Worm (Caenorhabditis elegans) whole organism, L1 larva: ENCODE measurements around the gene T13C2.2.

Experiments
- C04F5.9 ChIP-seq: sonication (generic microtip); optimal IDR thresholded peaks from 2 replicates; lab custom pipeline; 2016; ENCODE audit warnings: missing genetic modification characterization, missing compliant biosample characterization
- C34B4.2 ChIP-seq: sonication (generic microtip); optimal IDR thresholded peaks from 2 replicates; lab custom pipeline; 2017; ENCODE audit warnings: mild to moderate bottlenecking, missing genetic modification characterization, missing compliant biosample characterization
- F16B12.6 ChIP-seq: fragments of 150-350 bp; optimal IDR thresholded peaks from 2 replicates; lab custom pipeline; 2014; ENCODE audit warnings: missing biosample characterization, missing genetic modification characterization
- alr-1 ChIP-seq: fragments of 200-800 bp; sonication (Bioruptor generic); optimal IDR thresholded peaks from 2 replicates; lab custom pipeline; 2018; ENCODE audit warnings: borderline replicate concordance, mild to moderate bottlenecking, missing genetic modification characterization, missing compliant biosample characterization
- blmp-1 ChIP-seq: fragments of 150-350 bp; optimal IDR thresholded peaks from 2 replicates; lab custom pipeline; 2014; ENCODE audit warnings: missing biosample characterization, missing genetic modification characterization
- ceh-82 ChIP-seq, 3 experiments: fragments of 150-350 bp in 1 of 3; sonication (generic microtip) in 2 of 3; optimal IDR thresholded peaks; 2 replicates each; lab custom pipeline; 2014 to 2017; ENCODE audit warnings: missing biosample characterization in 3 of 3, missing genetic modification characterization in 3 of 3
- ces-1 ChIP-seq: fragments of 150-350 bp; optimal IDR thresholded peaks from 2 replicates; lab custom pipeline; 2014; ENCODE audit warnings: missing biosample characterization, missing genetic modification reagents, missing genetic modification characterization
- dsc-1 ChIP-seq: sonication (generic microtip); optimal IDR thresholded peaks from 2 replicates; lab custom pipeline; 2016; ENCODE audit warnings: mild to moderate bottlenecking, missing genetic modification characterization, missing compliant biosample characterization
- egl-13 ChIP-seq: sonication (generic microtip); optimal IDR thresholded peaks from 2 replicates; lab custom pipeline; 2016; ENCODE audit warnings: missing genotype, missing genetic modification reagents, missing genetic modification characterization, missing compliant biosample characterization
- egl-27 ChIP-seq, 2 experiments: fragments of 150-350 bp in 1 of 2; sonication (generic microtip); optimal IDR thresholded peaks; 3 replicates each; lab custom pipeline; 2017 to 2018; ENCODE audit warnings: missing biosample characterization in 2 of 2, missing genetic modification characterization in 2 of 2, missing genetic modification reagents in 2 of 2
- elt-3 ChIP-seq, 6 experiments: fragments of 150-350 bp in 1 of 6; sonication (generic microtip); optimal IDR thresholded peaks; 2 replicates each; lab custom pipeline; 2017 to 2018; ENCODE audit warnings: missing biosample characterization in 6 of 6, missing genetic modification characterization in 6 of 6, inconsistent platforms in 1 of 6
- ets-5 ChIP-seq: fragments of 200-800 bp; sonication (Bioruptor generic); IDR thresholded peaks from 2 replicates; pipeline ENCODE4 v1.3.6; 2022; ENCODE audit warnings: missing genetic modification characterization, missing compliant biosample characterization
- fkh-4 ChIP-seq: sonication (generic microtip); optimal IDR thresholded peaks from 2 replicates; lab custom pipeline; 2016; ENCODE audit warnings: missing compliant biosample characterization, missing genetic modification characterization, borderline replicate concordance
- fkh-8 ChIP-seq: sonication (generic microtip); optimal IDR thresholded peaks from 2 replicates; lab custom pipeline; 2016; ENCODE audit warnings: mild to moderate bottlenecking, missing genetic modification characterization, missing compliant biosample characterization
- grh-1 ChIP-seq: fragments of 200-800 bp; sonication (Bioruptor generic); IDR thresholded peaks from 2 replicates; pipeline ENCODE4 v1.3.6; 2022; ENCODE audit warnings: missing genetic modification reagents, missing genetic modification characterization, missing compliant biosample characterization
- irx-1 ChIP-seq: sonication (generic microtip); optimal IDR thresholded peaks from 2 replicates; lab custom pipeline; 2016; ENCODE audit warnings: missing genetic modification characterization, missing compliant biosample characterization
- jun-1 ChIP-seq: fragments of 150-350 bp; optimal IDR thresholded peaks from 2 replicates; lab custom pipeline; 2014; ENCODE audit warnings: missing biosample characterization, missing genetic modification reagents, missing genetic modification characterization
- lin-13 ChIP-seq: fragments of 150-350 bp; optimal IDR thresholded peaks from 2 replicates; lab custom pipeline; 2014; ENCODE audit warnings: missing biosample characterization, missing genetic modification reagents, missing genetic modification characterization
- lin-14 ChIP-seq: fragments of 200-800 bp; sonication (Bioruptor generic); optimal IDR thresholded peaks from 2 replicates; lab custom pipeline; 2018; ENCODE audit warnings: mild to moderate bottlenecking, missing genetic modification characterization, moderate library complexity, missing compliant biosample characterization
- lin-35 ChIP-seq, 2 experiments: fragments of 150-350 bp; optimal IDR thresholded peaks; 2 replicates each; lab custom pipeline; 2014; ENCODE audit warnings: missing biosample characterization in 2 of 2, missing genetic modification characterization in 2 of 2, missing genetic modification reagents in 2 of 2
- lir-3 ChIP-seq: sonication (generic microtip); optimal IDR thresholded peaks from 2 replicates; lab custom pipeline; 2016; ENCODE audit warnings: mild to moderate bottlenecking, missing genetic modification characterization, moderate library complexity, missing compliant biosample characterization; ENCODE audit not compliant: poor library complexity
- lsy-2 ChIP-seq, 2 experiments: fragments of 150-350 bp; optimal IDR thresholded peaks; 2 replicates each; lab custom pipeline; 2014; ENCODE audit warnings: missing biosample characterization in 2 of 2, missing genetic modification characterization in 2 of 2
- mab-9 ChIP-seq: fragments of 200-800 bp; sonication (Bioruptor generic); IDR thresholded peaks from 2 replicates; pipeline ENCODE4 v1.3.6; 2022; ENCODE audit warnings: missing genetic modification reagents, missing genetic modification characterization, missing compliant biosample characterization
- mep-1 ChIP-seq: fragments of 150-350 bp; optimal IDR thresholded peaks from 2 replicates; lab custom pipeline; 2014; ENCODE audit warnings: missing biosample characterization, missing genetic modification characterization
- nhr-11 ChIP-seq: fragments of 150-350 bp; optimal IDR thresholded peaks from 2 replicates; lab custom pipeline; 2014; ENCODE audit warnings: missing biosample characterization, missing genetic modification characterization
- nhr-12 ChIP-seq: sonication (generic microtip); optimal IDR thresholded peaks from 2 replicates; lab custom pipeline; 2017; ENCODE audit warnings: missing biosample characterization, missing genetic modification characterization
- nhr-20 ChIP-seq: sonication (generic microtip); optimal IDR thresholded peaks from 2 replicates; lab custom pipeline; 2016; ENCODE audit warnings: mild to moderate bottlenecking, missing genetic modification characterization, missing compliant biosample characterization
- nhr-237 ChIP-seq: fragments of 150-350 bp; optimal IDR thresholded peaks from 2 replicates; lab custom pipeline; 2014; ENCODE audit warnings: missing biosample characterization, missing genetic modification characterization
- nhr-28 ChIP-seq: fragments of 150-350 bp; optimal IDR thresholded peaks from 2 replicates; lab custom pipeline; 2014; ENCODE audit warnings: missing biosample characterization, missing genetic modification characterization
- nhr-47 ChIP-seq: sonication (generic microtip); optimal IDR thresholded peaks from 2 replicates; lab custom pipeline; 2016; ENCODE audit warnings: mild to moderate bottlenecking, missing genetic modification characterization, moderate library complexity, missing compliant biosample characterization
- nhr-71 ChIP-seq: sonication (generic microtip); optimal IDR thresholded peaks from 2 replicates; lab custom pipeline; 2016; ENCODE audit warnings: mild to moderate bottlenecking, missing genetic modification characterization, moderate library complexity, missing compliant biosample characterization
- nhr-76 ChIP-seq: sonication (generic microtip); optimal IDR thresholded peaks from 2 replicates; lab custom pipeline; 2017; ENCODE audit warnings: missing biosample characterization, missing genetic modification characterization
- nhr-77 ChIP-seq: fragments of 150-350 bp; optimal IDR thresholded peaks from 2 replicates; lab custom pipeline; 2014; ENCODE audit warnings: missing biosample characterization, missing genetic modification characterization
- nhr-85 ChIP-seq: sonication (generic microtip); peaks from one replicate; lab custom pipeline; 2016; ENCODE audit warnings: missing genetic modification characterization, inconsistent platforms, missing compliant biosample characterization
- nhr-90 ChIP-seq: sonication (generic microtip); optimal IDR thresholded peaks from 2 replicates; lab custom pipeline; 2016; ENCODE audit warnings: mild to moderate bottlenecking, missing genetic modification characterization, missing compliant biosample characterization; ENCODE audit not compliant: poor library complexity
- pag-3 ChIP-seq: sonication (generic microtip); optimal IDR thresholded peaks from 2 replicates; lab custom pipeline; 2017; ENCODE audit warnings: missing genetic modification characterization, mild to moderate bottlenecking, missing compliant biosample characterization, antibody characterized with exemption, borderline replicate concordance; ENCODE audit not compliant: insufficient read depth
- pax-3 ChIP-seq: fragments of 200-800 bp; sonication (Bioruptor generic); optimal IDR thresholded peaks from 2 replicates; lab custom pipeline; 2018; ENCODE audit warnings: mild to moderate bottlenecking, missing genetic modification characterization, moderate library complexity, missing compliant biosample characterization
- pqm-1 ChIP-seq: sonication (generic microtip); optimal IDR thresholded peaks from 3 replicates; lab custom pipeline; 2017; ENCODE audit warnings: missing biosample characterization, missing genetic modification characterization
- rnt-1 ChIP-seq: sonication (generic microtip); optimal IDR thresholded peaks from 2 replicates; lab custom pipeline; 2016; ENCODE audit warnings: mild to moderate bottlenecking, missing genetic modification characterization, moderate library complexity, missing compliant biosample characterization
- skn-1 ChIP-seq: fragments of 150-350 bp; optimal IDR thresholded peaks from 2 replicates; lab custom pipeline; 2014; ENCODE audit warnings: missing biosample characterization, missing genetic modification characterization
- snpc-4 ChIP-seq: fragments of 150-350 bp; optimal IDR thresholded peaks from 2 replicates; lab custom pipeline; 2014; ENCODE audit warnings: missing biosample characterization, missing genetic modification characterization
- snu-23 ChIP-seq: sonication (generic microtip); optimal IDR thresholded peaks from 2 replicates; lab custom pipeline; 2016; ENCODE audit warnings: missing genetic modification characterization, missing compliant biosample characterization
- tbx-2 ChIP-seq: sonication (generic microtip); optimal IDR thresholded peaks from 2 replicates; lab custom pipeline; 2016; ENCODE audit warnings: missing genetic modification characterization, missing compliant biosample characterization
- tlp-1 ChIP-seq: fragments of 150-350 bp; optimal IDR thresholded peaks from 2 replicates; lab custom pipeline; 2014; ENCODE audit warnings: missing biosample characterization, missing genetic modification characterization
- unc-130 ChIP-seq: fragments of 150-350 bp; optimal IDR thresholded peaks from 2 replicates; lab custom pipeline; 2017; ENCODE audit warnings: missing biosample characterization, missing genetic modification characterization, inconsistent platforms
- unc-30 ChIP-seq: sonication (generic microtip); optimal IDR thresholded peaks from 2 replicates; lab custom pipeline; 2017; ENCODE audit warnings: missing biosample characterization, missing genetic modification characterization
- unc-62 ChIP-seq: fragments of 150-350 bp; optimal IDR thresholded peaks from 2 replicates; lab custom pipeline; 2014; ENCODE audit warnings: missing biosample characterization, missing genetic modification reagents, missing genetic modification characterization
- unc-98 ChIP-seq: fragments of 200-800 bp; sonication (Bioruptor generic); IDR thresholded peaks from 2 replicates; pipeline ENCODE4 v1.3.6; 2022; ENCODE audit warnings: missing genetic modification characterization, missing compliant biosample characterization
- zag-1 ChIP-seq: fragments of 150-350 bp; optimal IDR thresholded peaks from 2 replicates; lab custom pipeline; 2014; ENCODE audit warnings: missing biosample characterization, missing genetic modification characterization
- ztf-4 ChIP-seq: fragments of 150-350 bp; optimal IDR thresholded peaks from 2 replicates; lab custom pipeline; 2014; ENCODE audit warnings: missing biosample characterization, missing genetic modification characterization

The T13C2.2 gene

ce11 chrII:6824524-6824923 lies 32.5 kb downstream of the T13C2.2 start (continued):
- TF ChIP-seq mab-9 (GFP tag; lab: Robert Waterston, UW): no peak
- TF ChIP-seq pag-3 (tag; lab: Kevin White, UChicago): no peak
- TF ChIP-seq ceh-82 (tag; optimal IDR thresholded peaks at IDR 0.05; lab: Kevin White, UChicago): no peak
- TF ChIP-seq tbx-2 (tag; lab: Kevin White, UChicago): no peak
- TF ChIP-seq egl-13 (tag; lab: Kevin White, UChicago): no peak
- TF ChIP-seq mep-1: peak; percentile 11
- TF ChIP-seq ces-1: no peak
- TF ChIP-seq lir-3: no peak
- no peak for TF ChIP-seq irx-1 (tag; lab: Kevin White, UChicago)
- no peak for TF ChIP-seq unc-98 (GFP tag; lab: Robert Waterston, UW)
- TF ChIP-seq snu-23: no peak
- TF ChIP-seq nhr-76 (tag; lab: Kevin White, UChicago): no peak
- peak; percentile 8 for TF ChIP-seq dsc-1 (tag; lab: Kevin White, UChicago)

ce11 chrII:6825732-6826131 lies 33.7 kb downstream of the T13C2.2 start:
- TF ChIP-seq rnt-1: peak; percentile 43
- no peak for TF ChIP-seq nhr-90 (tag; lab: Kevin White, UChicago)
- TF ChIP-seq grh-1 (GFP tag; lab: Robert Waterston, UW): no peak
- TF ChIP-seq blmp-1 (tag; lab: Kevin White, UChicago): peak; percentile 88
- TF ChIP-seq ceh-82 (tag; optimal IDR thresholded peaks at IDR 0.05; lab: Kevin White, UChicago): peak in 1 of 3 experiments; percentile 5
- no peak for TF ChIP-seq ces-1
- no peak for TF ChIP-seq unc-130 (tag; lab: Kevin White, UChicago)
- no peak for TF ChIP-seq unc-62 (GFP tag; lab: Kevin White, UChicago)
- no peak for TF ChIP-seq nhr-76 (tag; lab: Kevin White, UChicago)
- peak in 1 of 2 experiments; percentile 9 for TF ChIP-seq lsy-2 (tag; optimal IDR thresholded peaks at IDR 0.05; lab: Kevin White, UChicago)
- peak in 1 of 2 experiments; percentile 70 for TF ChIP-seq egl-27 (tag; optimal IDR thresholded peaks at IDR 0.05; lab: Kevin White, UChicago)
- no peak for TF ChIP-seq alr-1 (tag; lab: Kevin White, UChicago)
- no peak for TF ChIP-seq jun-1
- TF ChIP-seq nhr-71 (tag; lab: Kevin White, UChicago): peak; percentile 56
- TF ChIP-seq lin-14 (GFP tag; lab: Kevin White, UChicago): peak; percentile 77
- no peak for TF ChIP-seq lin-13
- TF ChIP-seq nhr-20 (tag; lab: Kevin White, UChicago): peak; percentile 51
- no peak for TF ChIP-seq ztf-4 (tag; lab: Kevin White, UChicago)
- peak; percentile 6 for TF ChIP-seq irx-1 (tag; lab: Kevin White, UChicago)
- TF ChIP-seq nhr-47 (tag; lab: Kevin White, UChicago): peak; percentile 33
- no peak for TF ChIP-seq pqm-1 (tag; lab: Kevin White, UChicago)
- TF ChIP-seq dsc-1 (tag; lab: Kevin White, UChicago): peak; percentile 83
- TF ChIP-seq ets-5: no peak
- TF ChIP-seq nhr-11 (tag; lab: Kevin White, UChicago): no peak
- TF ChIP-seq nhr-28: no peak
- TF ChIP-seq tlp-1 (tag; lab: Kevin White, UChicago): no peak
- TF ChIP-seq lin-35 (GFP tag; optimal IDR thresholded peaks at IDR 0.05; lab: Kevin White, UChicago): no peak
- peak; percentile 14 for TF ChIP-seq snu-23
- TF ChIP-seq fkh-8: peak; percentile 8
- TF ChIP-seq mep-1: no peak
- TF ChIP-seq nhr-85 (tag; lab: Kevin White, UChicago): peak; percentile 89
- no peak for TF ChIP-seq egl-13 (tag; lab: Kevin White, UChicago)
- TF ChIP-seq nhr-237: no peak

- TF ChIP-seq nhr-28 (no peak), F16B12.6 (no peak), elt-3 (tag; optimal IDR thresholded peaks at IDR 0.05; lab: Kevin White, UChicago) (peak in 1 of 6 experiments; percentile 69), fkh-4 (no peak), lsy-2 (tag; optimal IDR thresholded peaks at IDR 0.05; lab: Kevin White, UChicago) (peak in 1 of 2 experiments; percentile 62), zag-1 (tag; lab: Kevin White, UChicago) (no peak), nhr-90 (tag; lab: Kevin White, UChicago) (no peak), pax-3 (tag; lab: Kevin White, UChicago) (no peak), nhr-12 (tag; lab: Kevin White, UChicago) (no peak), unc-30 (tag; lab: Kevin White, UChicago) (no peak), nhr-77 (tag; lab: Kevin White, UChicago) (no peak), lir-3 (peak; percentile 10), nhr-47 (tag; lab: Kevin White, UChicago) (no peak), ceh-82 (tag; optimal IDR thresholded peaks at IDR 0.05; lab: Kevin White, UChicago) (peak in 1 of 3 experiments; percentile 22), skn-1 (tag; lab: Kevin White, UChicago) (peak; percentile 23), C04F5.9 (no peak), snpc-4 (tag; lab: Kevin White, UChicago) (no peak), tlp-1 (tag; lab: Kevin White, UChicago) (no peak), C34B4.2 (tag; lab: Kevin White, UChicago) (no peak)
Observed at ce11 chrII:6826726-6827125, 34.7 kb downstream of the T13C2.2 start.
